Worm (Caenorhabditis elegans): Measurements from ENCODE around the gene F11C1.9.

DNA sequence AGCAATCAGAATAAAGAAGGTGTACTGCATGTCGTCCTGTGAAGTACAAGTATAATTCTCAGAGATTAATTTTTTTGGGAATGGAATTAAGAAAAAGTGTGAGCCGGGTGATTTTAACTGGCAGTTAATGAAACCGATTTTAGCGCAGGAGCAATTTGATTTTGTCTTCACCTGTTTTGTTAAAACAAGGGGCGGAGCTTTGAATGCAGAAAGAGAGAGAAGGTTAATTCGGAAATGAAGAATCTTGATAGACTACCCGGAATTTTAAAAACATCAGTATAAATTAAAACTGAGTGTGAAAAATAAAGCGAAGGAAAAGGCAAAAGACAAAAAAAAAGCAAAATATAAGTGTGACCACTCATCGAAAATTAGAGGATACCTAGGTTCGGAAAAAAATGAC, 30.8 kb downstream of the F11C1.9 start, which contains the start of gene C05E7.3:
- TF ChIP-seq klf-2 (GFP tag; conservative IDR thresholded peaks at IDR 0.05) (no peak), tab-1 (GFP tag; IDR thresholded peaks at IDR 0.05) (no peak), ztf-29 (GFP tag; IDR thresholded peaks at IDR 0.05) (no peak), ztf-23 (GFP tag; IDR thresholded peaks at IDR 0.05) (no peak), med-1 (GFP tag; optimal IDR thresholded peaks at IDR 0.05; ENCODE audit: insufficient read depth) (no peak), ref-1 (GFP tag; conservative IDR thresholded peaks at IDR 0.05) (no peak), T22C8.4 (GFP tag; IDR thresholded peaks at IDR 0.05) (no peak)

Data from whole organism, midembryonic.